Worm (Caenorhabditis elegans): Measurements from ENCODE around the gene F42G10.1.

ce11 chrX:10008664-10009063, 13.3 kb downstream of the F42G10.1 start, which contains the start of gene F19C6.3:
- TF ChIP-seq sea-1 (GFP tag; conservative IDR thresholded peaks at IDR 0.05), result no peak
- no peak for TF ChIP-seq F13C5.2 (tag; optimal IDR thresholded peaks at IDR 0.05)
- no peak for TF ChIP-seq ama-1 (optimal IDR thresholded peaks at IDR 0.05)
- no peak for TF ChIP-seq tbx-37 (GFP tag; conservative IDR thresholded peaks at IDR 0.05)
- TF ChIP-seq pes-1 (GFP tag; IDR thresholded peaks at IDR 0.05), result no peak
- no peak for TF ChIP-seq scrt-1 (GFP tag; IDR thresholded peaks at IDR 0.05)
- TF ChIP-seq hmbx-1 (tag; optimal IDR thresholded peaks at IDR 0.05), result no peak
- TF ChIP-seq ets-7 (tag; optimal IDR thresholded peaks at IDR 0.05), result no peak
- TF ChIP-seq ceh-13 (GFP tag; optimal IDR thresholded peaks at IDR 0.05), result no peak
- TF ChIP-seq tbx-11 (GFP tag; IDR thresholded peaks at IDR 0.05), result no peak
